Worm (Caenorhabditis elegans): ENCODE data around the gene F59E12.9.
"Not testable (repeated sequence)": the region's sequence is repeated elsewhere in the genome, so short reads cannot be mapped to it uniquely, and the experiment has no call there.

The F59E12.9 gene

DNA sequence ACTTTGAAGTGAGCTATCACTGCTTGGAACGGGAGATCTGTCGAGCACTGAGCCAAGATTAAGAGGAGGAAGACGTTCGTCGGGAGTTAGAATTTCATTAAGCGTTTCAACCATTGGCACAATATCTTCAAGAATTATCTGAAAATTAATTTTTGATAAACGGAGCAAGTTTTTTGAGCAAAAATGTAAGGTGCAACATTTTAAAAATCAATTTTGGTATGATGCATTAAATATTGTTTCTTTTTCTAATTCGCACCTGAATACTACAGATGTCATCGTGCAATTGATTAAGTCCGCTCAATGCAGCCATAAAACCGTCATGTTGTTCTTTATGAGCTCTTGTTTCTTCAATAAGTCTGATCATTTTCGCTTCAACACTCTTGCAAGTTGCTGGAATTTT lies 1.4 kb upstream of the F59E12.9 start, which contains the start of gene ddl-1:
TSS of gene ddl-1 (minus strand) at position 101 of the 400 bp plus-strand sequence.
- TF ChIP-seq scrt-1 (GFP tag; IDR thresholded peaks at IDR 0.05): no peak
- TF ChIP-seq hmg-4 (GFP tag; optimal IDR thresholded peaks at IDR 0.05): no peak
- no peak for TF ChIP-seq flt-1 (GFP tag; IDR thresholded peaks at IDR 0.05)
- TF ChIP-seq ets-7 (tag; optimal IDR thresholded peaks at IDR 0.05): no peak
- no peak for TF ChIP-seq ceh-13 (GFP tag; optimal IDR thresholded peaks at IDR 0.05)

DNA sequence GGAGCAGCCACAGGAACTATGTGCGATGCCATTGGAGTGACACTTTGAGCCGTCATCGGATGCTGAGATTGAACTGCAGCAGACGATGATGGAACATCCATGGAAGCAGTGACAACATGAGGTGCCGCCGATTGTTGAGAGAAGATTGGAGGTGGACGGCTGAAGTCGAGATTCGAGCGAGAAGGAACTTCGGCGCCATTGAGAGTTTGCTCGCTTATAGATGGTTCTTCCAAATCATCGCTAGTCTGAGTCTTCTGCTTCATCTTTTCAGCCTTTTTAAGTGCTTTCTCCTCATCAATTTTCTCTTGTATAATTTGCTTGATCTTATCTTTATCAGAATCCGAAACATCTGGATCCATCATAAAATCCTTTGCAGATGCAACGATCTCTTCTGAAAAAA lies 4.7 kb downstream of the F59E12.9 start:
- no peak for TF ChIP-seq F13C5.2 (tag; optimal IDR thresholded peaks at IDR 0.05)
- TF ChIP-seq hmbx-1 (tag; optimal IDR thresholded peaks at IDR 0.05): no peak
- TF ChIP-seq ceh-13 (GFP tag; optimal IDR thresholded peaks at IDR 0.05): no peak
- TF ChIP-seq pes-1 (GFP tag; IDR thresholded peaks at IDR 0.05): no peak
- TF ChIP-seq hmg-4 (GFP tag; optimal IDR thresholded peaks at IDR 0.05): no peak
- TF ChIP-seq ceh-36 (tag; optimal IDR thresholded peaks at IDR 0.05): no peak
- no peak for TF ChIP-seq ets-7 (tag; optimal IDR thresholded peaks at IDR 0.05)
- no peak for TF ChIP-seq ama-1 (optimal IDR thresholded peaks at IDR 0.05)
- TF ChIP-seq flt-1 (GFP tag; IDR thresholded peaks at IDR 0.05): no peak
- no peak for TF ChIP-seq tbx-37 (GFP tag; conservative IDR thresholded peaks at IDR 0.05)
- TF ChIP-seq tra-4 (tag; optimal IDR thresholded peaks at IDR 0.05): no peak

DNA sequence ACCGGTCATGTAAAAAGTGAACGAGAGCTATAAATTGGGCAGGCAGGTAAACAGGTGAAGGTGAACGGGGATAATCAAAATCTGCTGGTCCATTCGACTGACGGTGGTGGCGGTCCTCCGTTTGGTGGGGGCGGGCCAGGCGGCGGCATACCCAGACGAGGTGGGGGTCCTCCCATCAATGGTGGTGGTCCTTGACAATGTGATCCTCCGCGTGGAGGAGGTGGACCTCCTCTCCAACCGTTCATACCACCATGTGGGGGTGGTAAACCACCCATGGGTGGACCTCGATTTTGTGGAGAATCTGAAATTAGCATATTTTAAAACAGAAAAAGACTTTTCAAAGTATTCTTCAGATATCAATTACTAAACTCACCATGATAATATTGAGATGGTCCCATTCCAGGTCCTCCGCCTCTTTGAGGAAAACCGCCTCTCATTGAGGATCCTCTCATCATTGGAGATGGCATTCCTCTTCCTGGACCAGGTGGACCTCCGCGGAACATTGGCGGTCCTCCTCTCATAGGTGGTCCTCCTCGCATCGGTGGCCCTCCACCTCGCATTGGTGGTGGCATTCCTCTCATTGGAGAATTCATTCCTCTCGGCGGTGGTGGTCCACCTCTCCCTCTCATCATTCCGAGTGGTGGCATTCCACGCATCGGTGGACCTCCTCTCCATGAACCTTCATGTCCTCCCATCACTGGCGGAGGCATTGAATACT lies 6.3 kb downstream of the F59E12.9 start:
- TF ChIP-seq F13C5.2 (tag; optimal IDR thresholded peaks at IDR 0.05) (no peak), tbx-11 (GFP tag; IDR thresholded peaks at IDR 0.05) (no peak), ceh-13 (GFP tag; optimal IDR thresholded peaks at IDR 0.05) (no peak), pes-1 (GFP tag; IDR thresholded peaks at IDR 0.05) (no peak), B0310.2 (tag; optimal IDR thresholded peaks at IDR 0.05) (no peak), flt-1 (GFP tag; IDR thresholded peaks at IDR 0.05) (no peak), aly-1 (tag; optimal IDR thresholded peaks at IDR 0.05) (no peak), ceh-36 (tag; optimal IDR thresholded peaks at IDR 0.05) (no peak), hnd-1 (tag; optimal IDR thresholded peaks at IDR 0.05) (no peak)

DNA sequence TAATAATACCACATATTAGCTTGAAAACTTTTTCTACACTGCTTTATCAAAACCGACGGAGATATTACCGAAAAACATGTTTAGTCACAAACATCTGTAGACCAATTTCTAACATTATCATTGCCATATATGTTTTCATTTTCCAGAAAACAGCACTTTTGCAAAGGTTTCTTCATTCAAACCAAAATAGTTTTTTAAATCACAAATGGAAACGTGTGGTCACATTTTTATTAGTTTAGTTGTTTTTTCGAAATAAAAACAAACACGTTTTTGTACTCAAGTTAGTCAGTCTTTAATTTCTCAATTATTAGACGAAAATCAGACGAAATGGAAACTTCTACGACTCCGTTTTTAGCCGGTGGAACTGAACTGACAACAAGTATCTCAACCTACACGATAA lies 8.8 kb downstream of the F59E12.9 start, which contains the start of gene F59E12.3:
TSS of gene F59E12.3 (plus strand) at position 301 of the 400 bp plus-strand sequence.
- TF ChIP-seq tbx-11 (GFP tag; IDR thresholded peaks at IDR 0.05) (no peak), F13C5.2 (tag; optimal IDR thresholded peaks at IDR 0.05) (no peak), flt-1 (GFP tag; IDR thresholded peaks at IDR 0.05) (no peak)

ce11 chrII:5636826-5637225 lies 10.0 kb downstream of the F59E12.9 start, which contains the start of gene F59E12.8:
Gene F59E12.8 (minus strand): TSS chrII:5636926.
- TF ChIP-seq ets-7 (tag; optimal IDR thresholded peaks at IDR 0.05): no peak
- no peak for TF ChIP-seq B0310.2 (tag; optimal IDR thresholded peaks at IDR 0.05)
- TF ChIP-seq tbx-11 (GFP tag; IDR thresholded peaks at IDR 0.05): no peak
- TF ChIP-seq pes-1 (GFP tag; IDR thresholded peaks at IDR 0.05): no peak
- no peak for TF ChIP-seq scrt-1 (GFP tag; IDR thresholded peaks at IDR 0.05)
- TF ChIP-seq hmbx-1 (tag; optimal IDR thresholded peaks at IDR 0.05): no peak

DNA sequence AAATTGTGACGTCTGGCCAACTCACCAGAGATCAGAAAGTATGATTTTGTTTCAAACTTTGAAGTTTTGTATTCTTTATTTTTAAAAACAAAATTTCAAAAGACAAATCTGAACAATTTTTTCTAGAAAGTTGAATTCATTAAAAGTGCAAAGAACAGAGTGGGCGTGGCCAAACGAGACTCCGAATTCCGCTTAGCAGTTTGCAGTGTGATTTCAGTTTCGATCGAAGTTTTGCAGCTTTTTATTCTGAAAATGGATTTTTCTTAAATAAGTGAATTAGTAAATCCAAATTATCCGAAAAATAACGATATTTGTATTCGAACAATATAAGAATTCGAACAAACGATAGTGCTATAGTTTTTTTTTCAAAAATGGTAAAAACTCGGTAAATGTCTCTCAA lies 13.4 kb downstream of the F59E12.9 start:
- TF ChIP-seq tra-4 (tag; optimal IDR thresholded peaks at IDR 0.05) (no peak), sea-1 (GFP tag; conservative IDR thresholded peaks at IDR 0.05) (no peak), aly-1 (tag; optimal IDR thresholded peaks at IDR 0.05) (no peak), scrt-1 (GFP tag; IDR thresholded peaks at IDR 0.05) (no peak), ama-1 (optimal IDR thresholded peaks at IDR 0.05) (no peak), ceh-13 (GFP tag; optimal IDR thresholded peaks at IDR 0.05) (no peak), tbx-37 (GFP tag; conservative IDR thresholded peaks at IDR 0.05) (no peak), tbx-11 (GFP tag; IDR thresholded peaks at IDR 0.05) (no peak), ceh-36 (tag; optimal IDR thresholded peaks at IDR 0.05) (no peak), hnd-1 (tag; optimal IDR thresholded peaks at IDR 0.05) (no peak)

DNA sequence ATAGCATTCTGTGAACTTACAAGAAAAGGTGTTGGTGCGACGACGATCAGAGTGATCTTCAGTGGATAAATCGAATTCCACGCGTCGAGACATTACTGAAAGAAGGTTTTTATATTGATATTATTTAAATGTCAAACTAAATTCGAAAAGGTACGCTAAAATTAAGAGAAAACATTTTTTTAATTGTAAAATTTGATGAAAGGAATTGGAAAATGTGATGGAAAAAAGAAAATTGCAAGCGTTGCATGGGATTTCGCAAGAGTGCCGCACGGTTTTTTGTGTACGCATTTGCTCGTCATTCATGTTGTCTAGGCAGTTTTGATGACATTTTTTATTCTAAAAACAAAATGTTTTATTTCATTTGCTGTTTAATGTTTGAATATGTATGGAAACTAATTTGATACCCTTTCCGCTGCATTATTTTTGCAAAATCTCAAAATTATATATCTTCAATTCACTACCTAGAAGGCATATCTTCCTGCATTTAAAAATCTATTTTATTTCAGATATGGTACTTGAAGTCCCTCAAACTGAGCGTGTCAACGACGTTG lies 15.9 kb downstream of the F59E12.9 start, which contains the start of the genes F59E12.6 and npl-4.1:
TSS of gene F59E12.6 (minus strand) at position 101 of the 551 bp plus-strand sequence.
TSS of gene npl-4.1 (plus strand) at position 501 of the 551 bp plus-strand sequence.
- not testable (repeated sequence) for TF ChIP-seq hmg-4 (GFP tag; optimal IDR thresholded peaks at IDR 0.05); F13C5.2 (tag; optimal IDR thresholded peaks at IDR 0.05); tra-4 (tag; optimal IDR thresholded peaks at IDR 0.05)

ce11 chrII:5628326-5628818 lies 18.5 kb downstream of the F59E12.9 start, which contains the start of gene F59E12.15:
Gene F59E12.15 (minus strand): TSS chrII:5628376.
- TF ChIP-seq tbx-11 (GFP tag; IDR thresholded peaks at IDR 0.05): no peak
- TF ChIP-seq ceh-13 (GFP tag; optimal IDR thresholded peaks at IDR 0.05): no peak
- no peak for TF ChIP-seq aly-1 (tag; optimal IDR thresholded peaks at IDR 0.05)
- TF ChIP-seq hmbx-1 (tag; optimal IDR thresholded peaks at IDR 0.05): no peak
- TF ChIP-seq ama-1 (optimal IDR thresholded peaks at IDR 0.05): no peak

Data from whole organism, early embryonic.